Fruit fly (Drosophila melanogaster) whole organism, pupa: ENCODE data around the gene Pos.

ENCODE experiments used
- CG10348 ChIP-seq: fragments of 200-800 bp; sonication (Bioruptor generic); IDR thresholded peaks from 2 replicates; pipeline ENCODE4 v1.3.6; 2022; ENCODE audit warnings: missing biosample characterization, missing genetic modification characterization
- CG17806 ChIP-seq: fragments of 200-800 bp; sonication (Bioruptor generic); optimal IDR thresholded peaks from 2 replicates; lab custom pipeline; 2018; ENCODE audit warnings: missing biosample characterization, mild to moderate bottlenecking, missing genetic modification characterization, moderate library complexity
- CG32121 ChIP-seq: fragments of 200-800 bp; sonication (Bioruptor generic); IDR thresholded peaks from 2 replicates; pipeline ENCODE4 v1.3.6; 2022; ENCODE audit warnings: missing biosample characterization, missing genetic modification characterization
- CG34367 ChIP-seq: fragments of 200-800 bp; sonication (Bioruptor generic); optimal IDR thresholded peaks from 2 replicates; lab custom pipeline; 2018; ENCODE audit warnings: missing biosample characterization, mild to moderate bottlenecking, missing genetic modification characterization
- CG4496 ChIP-seq: fragments of 200-800 bp; sonication (Bioruptor generic); IDR thresholded peaks from 3 replicates; pipeline ENCODE4 v1.3.6; 2022; ENCODE audit warnings: missing biosample characterization, missing genetic modification characterization
- CG9948 ChIP-seq: fragments of 200-800 bp; sonication (Bioruptor generic); optimal IDR thresholded peaks from 2 replicates; lab custom pipeline; 2018; ENCODE audit warnings: missing biosample characterization, mild to moderate bottlenecking, missing genetic modification characterization, moderate library complexity
- Ets98B ChIP-seq: fragments of 200-800 bp; sonication (Bioruptor generic); IDR thresholded peaks from 2 replicates; pipeline ENCODE4 v1.3.6; 2022; ENCODE audit warnings: missing biosample characterization, missing genetic modification characterization
- Pif1A ChIP-seq: fragments of 200-800 bp; sonication (Bioruptor generic); optimal IDR thresholded peaks from 3 replicates; lab custom pipeline; 2016; ENCODE audit warnings: missing biosample characterization, missing genetic modification characterization
- Pif1B ChIP-seq: fragments of 200-800 bp; sonication (Bioruptor generic); optimal IDR thresholded peaks from 3 replicates; lab custom pipeline; 2016; ENCODE audit warnings: missing biosample characterization, missing genetic modification characterization
- gl ChIP-seq: fragments of 200-800 bp; sonication (Bioruptor generic); optimal IDR thresholded peaks from 2 replicates; lab custom pipeline; 2018; ENCODE audit warnings: missing biosample characterization, mild to moderate bottlenecking, missing genetic modification characterization

- no peak for TF ChIP-seq Ets98B (GFP tag; lab: Robert Waterston, UW)
- no peak for TF ChIP-seq CG10348
- no peak for TF ChIP-seq CG4496
- TF ChIP-seq CG34367 (tag; lab: Kevin White, UChicago): no peak
- TF ChIP-seq Pif1B: no peak
- no peak for TF ChIP-seq gl
- no peak for TF ChIP-seq Pif1A (GFP tag; lab: Kevin White, UChicago)
- TF ChIP-seq CG9948 (tag; lab: Kevin White, UChicago): no peak
- TF ChIP-seq CG32121 (GFP tag; lab: Robert Waterston, UW): no peak
- no peak for TF ChIP-seq CG17806 (tag; lab: Kevin White, UChicago)
These were observed 12.6 kb downstream of the Pos start for dm6 chr3R:32050685-32051084.
